Worm (Caenorhabditis elegans) whole organism, L1 larva: Measurements from ENCODE around the gene C02E7.6.

Source experiments
- aly-2 ChIP-seq: fragments of 150-350 bp; optimal IDR thresholded peaks from 2 replicates; lab custom pipeline; 2014; ENCODE audit warnings: missing biosample characterization, missing genetic modification characterization
- ceh-8 ChIP-seq: fragments of 200-800 bp; sonication (Bioruptor generic); optimal IDR thresholded peaks from 2 replicates; lab custom pipeline; 2018; ENCODE audit warnings: mild to moderate bottlenecking, missing genetic modification characterization, moderate library complexity, missing compliant biosample characterization
- dsc-1 ChIP-seq: sonication (generic microtip); optimal IDR thresholded peaks from 2 replicates; lab custom pipeline; 2016; ENCODE audit warnings: mild to moderate bottlenecking, missing genetic modification characterization, missing compliant biosample characterization
- efl-3 ChIP-seq: fragments of 200-800 bp; sonication (Bioruptor generic); optimal IDR thresholded peaks from 2 replicates; lab custom pipeline; 2018; ENCODE audit warnings: mild to moderate bottlenecking, missing genetic modification characterization, missing compliant biosample characterization
- lin-14 ChIP-seq: fragments of 200-800 bp; sonication (Bioruptor generic); optimal IDR thresholded peaks from 2 replicates; lab custom pipeline; 2018; ENCODE audit warnings: mild to moderate bottlenecking, missing genetic modification characterization, moderate library complexity, missing compliant biosample characterization
- lin-35 ChIP-seq, 2 experiments: fragments of 150-350 bp; optimal IDR thresholded peaks; 2 replicates each; lab custom pipeline; 2014; ENCODE audit warnings: missing biosample characterization in 2 of 2, missing genetic modification characterization in 2 of 2, missing genetic modification reagents in 2 of 2
- nhr-19 ChIP-seq: fragments of 200-800 bp; sonication (Bioruptor generic); conservative IDR thresholded peaks from 2 replicates; pipeline ENCODE4 v1.3.6; 2022; ENCODE audit warnings: missing genetic modification characterization, missing compliant biosample characterization
- nhr-28 ChIP-seq: fragments of 150-350 bp; optimal IDR thresholded peaks from 2 replicates; lab custom pipeline; 2014; ENCODE audit warnings: missing biosample characterization, missing genetic modification characterization
- nhr-47 ChIP-seq: sonication (generic microtip); optimal IDR thresholded peaks from 2 replicates; lab custom pipeline; 2016; ENCODE audit warnings: mild to moderate bottlenecking, missing genetic modification characterization, moderate library complexity, missing compliant biosample characterization
- nhr-71 ChIP-seq: sonication (generic microtip); optimal IDR thresholded peaks from 2 replicates; lab custom pipeline; 2016; ENCODE audit warnings: mild to moderate bottlenecking, missing genetic modification characterization, moderate library complexity, missing compliant biosample characterization
- nhr-84 ChIP-seq: sonication (generic microtip); optimal IDR thresholded peaks from 2 replicates; lab custom pipeline; 2017; ENCODE audit warnings: missing biosample characterization, missing genetic modification characterization
- nhr-90 ChIP-seq: sonication (generic microtip); optimal IDR thresholded peaks from 2 replicates; lab custom pipeline; 2016; ENCODE audit warnings: mild to moderate bottlenecking, missing genetic modification characterization, missing compliant biosample characterization; ENCODE audit not compliant: poor library complexity
- pag-3 ChIP-seq: sonication (generic microtip); optimal IDR thresholded peaks from 2 replicates; lab custom pipeline; 2017; ENCODE audit warnings: missing genetic modification characterization, mild to moderate bottlenecking, missing compliant biosample characterization, antibody characterized with exemption, borderline replicate concordance; ENCODE audit not compliant: insufficient read depth
- pax-3 ChIP-seq: fragments of 200-800 bp; sonication (Bioruptor generic); optimal IDR thresholded peaks from 2 replicates; lab custom pipeline; 2018; ENCODE audit warnings: mild to moderate bottlenecking, missing genetic modification characterization, moderate library complexity, missing compliant biosample characterization
- snu-23 ChIP-seq: sonication (generic microtip); optimal IDR thresholded peaks from 2 replicates; lab custom pipeline; 2016; ENCODE audit warnings: missing genetic modification characterization, missing compliant biosample characterization
- tlp-1 ChIP-seq: fragments of 150-350 bp; optimal IDR thresholded peaks from 2 replicates; lab custom pipeline; 2014; ENCODE audit warnings: missing biosample characterization, missing genetic modification characterization
- unc-130 ChIP-seq: fragments of 150-350 bp; optimal IDR thresholded peaks from 2 replicates; lab custom pipeline; 2017; ENCODE audit warnings: missing biosample characterization, missing genetic modification characterization, inconsistent platforms
- ztf-11 ChIP-seq, 2 experiments: sonication (generic microtip); optimal IDR thresholded peaks; 2 replicates each; lab custom pipeline; 2016 to 2017; ENCODE audit warnings: missing genetic modification characterization in 2 of 2, missing biosample characterization in 1 of 2, missing compliant biosample characterization in 1 of 2

Gene C02E7.6

ce11 chrV:4967238-4967637, 48.2 kb downstream of the C02E7.6 start:
- TF ChIP-seq dsc-1, result peak; percentile 60
- no peak for TF ChIP-seq tlp-1 (tag; lab: Kevin White, UChicago)
- peak; percentile 10 for TF ChIP-seq nhr-47
- no peak for TF ChIP-seq pag-3 (tag; lab: Kevin White, UChicago)
- no peak for TF ChIP-seq nhr-90 (tag; lab: Kevin White, UChicago)
- TF ChIP-seq nhr-71 (tag; lab: Kevin White, UChicago), result peak; percentile 15
- no peak for TF ChIP-seq ztf-11 (tag; optimal IDR thresholded peaks at IDR 0.05; lab: Kevin White, UChicago)
- TF ChIP-seq ceh-8 (GFP tag; lab: Kevin White, UChicago), result peak; percentile 83
- peak; percentile 66 for TF ChIP-seq lin-14 (GFP tag; lab: Kevin White, UChicago)

- TF ChIP-seq nhr-28 (tag; lab: Kevin White, UChicago), result no peak
- TF ChIP-seq unc-130 (tag; lab: Kevin White, UChicago), result no peak
- TF ChIP-seq nhr-19 (GFP tag; lab: Robert Waterston, UW), result no peak
- no peak for TF ChIP-seq lin-35 (GFP tag; optimal IDR thresholded peaks at IDR 0.05; lab: Kevin White, UChicago)
- TF ChIP-seq efl-3, result no peak
- no peak for TF ChIP-seq snu-23
- TF ChIP-seq nhr-84 (tag; lab: Kevin White, UChicago), result no peak
- TF ChIP-seq pax-3 (tag; lab: Kevin White, UChicago), result no peak
- TF ChIP-seq aly-2 (tag; lab: Kevin White, UChicago), result no peak
- TF ChIP-seq, all 84 proteins: peak for 0
These were observed 49.8 kb downstream of the C02E7.6 start for ce11 chrV:4968775-4969174.
